Fruit fly (Drosophila melanogaster): ENCODE data around the gene ath.
A peak's percentile ranks its signal among the peaks of the same experiment; 100 is the strongest.

The ath gene

DNA sequence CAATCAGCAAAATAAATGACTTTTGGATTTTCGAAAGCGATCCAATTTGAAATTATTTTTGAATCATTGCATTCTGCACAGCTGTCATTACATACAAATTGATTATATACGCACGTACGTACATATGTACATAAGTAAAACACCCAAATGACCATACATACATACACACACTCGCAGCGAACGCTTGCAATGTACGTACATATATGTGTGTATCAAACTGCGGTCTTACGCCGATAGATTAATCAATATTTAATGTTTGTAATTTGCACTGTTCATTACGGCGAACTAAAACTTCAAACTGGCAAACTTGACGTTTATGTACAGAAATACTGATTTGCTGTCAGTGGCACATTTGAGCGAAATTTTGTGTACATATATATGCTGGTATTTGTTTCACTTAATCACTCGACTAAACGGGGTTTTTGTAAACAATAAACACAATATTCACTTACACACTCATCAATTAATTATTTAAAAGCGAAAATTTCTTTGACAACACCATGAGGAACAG lies 15.3 kb downstream of the ath start:
- TF ChIP-seq CG9705 (GFP tag; optimal IDR thresholded peaks at IDR 0.05) (no peak), Rel (GFP tag; optimal IDR thresholded peaks at IDR 0.05) (peak; percentile 9), Rel (tag; optimal IDR thresholded peaks at IDR 0.05) (no peak)

DNA sequence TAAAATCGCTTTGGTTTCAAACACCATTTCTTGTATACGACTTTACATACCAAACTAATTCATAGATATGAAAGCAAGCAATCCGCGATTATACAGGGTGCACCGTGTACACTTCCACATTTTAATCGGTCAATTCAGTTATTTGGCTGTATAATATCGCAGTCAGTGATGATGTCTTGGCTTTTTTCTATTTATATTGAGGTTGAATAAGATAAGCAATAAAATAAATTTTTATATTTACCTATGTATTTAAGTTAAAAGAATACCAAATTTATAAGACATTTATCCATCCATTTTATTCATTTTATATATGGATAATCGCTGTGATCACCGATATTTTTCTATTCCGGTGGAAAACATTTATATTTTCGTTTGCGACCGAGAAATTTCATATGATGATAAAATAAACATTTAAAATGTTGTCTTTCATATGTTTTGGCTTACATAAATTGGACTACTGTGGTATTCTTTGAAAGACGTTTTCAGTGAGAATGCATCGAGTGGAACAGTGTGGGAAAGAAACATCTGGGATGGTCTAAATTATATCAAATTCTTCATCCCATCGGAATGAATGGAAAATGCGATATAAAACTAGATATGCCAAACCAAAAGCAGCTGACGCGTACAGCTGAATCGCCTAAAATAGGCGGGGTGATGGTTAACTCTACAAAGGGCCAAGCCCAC lies 15.9 kb downstream of the ath start, which contains the start of gene CG5708:
TSS of gene CG5708 (minus strand) at position 85 of the 684 bp plus-strand sequence.
- no peak for TF ChIP-seq CrebA (GFP tag; optimal IDR thresholded peaks at IDR 0.05; ENCODE audit: borderline replicate concordance)
- TF ChIP-seq dsf (GFP tag; optimal IDR thresholded peaks at IDR 0.05; ENCODE audit: borderline replicate concordance): no peak
- no peak for TF ChIP-seq CG9705 (GFP tag; optimal IDR thresholded peaks at IDR 0.05)
- no peak for TF ChIP-seq jim (GFP tag; optimal IDR thresholded peaks at IDR 0.05)
- TF ChIP-seq usp (GFP tag; optimal IDR thresholded peaks at IDR 0.05): no peak
- peak; percentile 82 for TF ChIP-seq Myc (optimal IDR thresholded peaks at IDR 0.05)
- TF ChIP-seq OdsH (GFP tag; optimal IDR thresholded peaks at IDR 0.05): no peak
- TF ChIP-seq pan (optimal IDR thresholded peaks at IDR 0.05): no peak
- no peak for TF ChIP-seq Rel (GFP tag; optimal IDR thresholded peaks at IDR 0.05)
- TF ChIP-seq Rel (tag; optimal IDR thresholded peaks at IDR 0.05): peak; percentile 41
- no peak for TF ChIP-seq h (GFP tag; optimal IDR thresholded peaks at IDR 0.05)
- no peak for TF ChIP-seq Hr78 (GFP tag; optimal IDR thresholded peaks at IDR 0.05)
- TF ChIP-seq HLH106 (tag; optimal IDR thresholded peaks at IDR 0.05): no peak
- no peak for TF ChIP-seq br (GFP tag; optimal IDR thresholded peaks at IDR 0.05)
- no peak for TF ChIP-seq N (GFP tag; optimal IDR thresholded peaks at IDR 0.05)
- no peak for TF ChIP-seq Jra (GFP tag; optimal IDR thresholded peaks at IDR 0.05)
- TF ChIP-seq sage (GFP tag; optimal IDR thresholded peaks at IDR 0.05): peak; percentile 26
- TF ChIP-seq woc (GFP tag; optimal IDR thresholded peaks at IDR 0.05): peak; percentile 80
- TF ChIP-seq dl (GFP tag; optimal IDR thresholded peaks at IDR 0.05; ENCODE audit: insufficient read depth in 1 of 2, partially characterized antibody in 2 of 2): no peak
- TF ChIP-seq Dfd (GFP tag; optimal IDR thresholded peaks at IDR 0.05): no peak
- TF ChIP-seq sv (GFP tag; optimal IDR thresholded peaks at IDR 0.05): no peak
- TF ChIP-seq Sp1 (GFP tag; optimal IDR thresholded peaks at IDR 0.05): peak; percentile 11
- no peak for TF ChIP-seq Vsx2 (GFP tag; optimal IDR thresholded peaks at IDR 0.05; ENCODE audit: partially characterized antibody)
- TF ChIP-seq Hr83 (GFP tag; optimal IDR thresholded peaks at IDR 0.05; ENCODE audit: poor library complexity, severe bottlenecking): no peak
- TF ChIP-seq Hnf4 (GFP tag; optimal IDR thresholded peaks at IDR 0.05): peak; percentile 22
- TF ChIP-seq foxo (GFP tag; optimal IDR thresholded peaks at IDR 0.05): no peak
- no peak for TF ChIP-seq Abd-B (GFP tag; optimal IDR thresholded peaks at IDR 0.05)
- TF ChIP-seq Dif (GFP tag; optimal IDR thresholded peaks at IDR 0.05; ENCODE audit: partially characterized antibody): no peak
- TF ChIP-seq lola (GFP tag; optimal IDR thresholded peaks at IDR 0.05): no peak
- TF ChIP-seq GATAd (GFP tag; optimal IDR thresholded peaks at IDR 0.05): no peak
- TF ChIP-seq dmrt93B (GFP tag; optimal IDR thresholded peaks at IDR 0.05): no peak
- no peak for TF ChIP-seq Mio (GFP tag; optimal IDR thresholded peaks at IDR 0.05)
- no peak for TF ChIP-seq tai (GFP tag; optimal IDR thresholded peaks at IDR 0.05)
- no peak for TF ChIP-seq brk (GFP tag; optimal IDR thresholded peaks at IDR 0.05)
- TF ChIP-seq CG32264 (GFP tag; optimal IDR thresholded peaks at IDR 0.05): no peak
- TF ChIP-seq psq (GFP tag; optimal IDR thresholded peaks at IDR 0.05): no peak
- TF ChIP-seq fru (GFP tag; optimal IDR thresholded peaks at IDR 0.05): no peak
- TF ChIP-seq rgr (GFP tag; optimal IDR thresholded peaks at IDR 0.05): peak; percentile 15
- TF ChIP-seq ey (GFP tag; optimal IDR thresholded peaks at IDR 0.05): no peak

DNA sequence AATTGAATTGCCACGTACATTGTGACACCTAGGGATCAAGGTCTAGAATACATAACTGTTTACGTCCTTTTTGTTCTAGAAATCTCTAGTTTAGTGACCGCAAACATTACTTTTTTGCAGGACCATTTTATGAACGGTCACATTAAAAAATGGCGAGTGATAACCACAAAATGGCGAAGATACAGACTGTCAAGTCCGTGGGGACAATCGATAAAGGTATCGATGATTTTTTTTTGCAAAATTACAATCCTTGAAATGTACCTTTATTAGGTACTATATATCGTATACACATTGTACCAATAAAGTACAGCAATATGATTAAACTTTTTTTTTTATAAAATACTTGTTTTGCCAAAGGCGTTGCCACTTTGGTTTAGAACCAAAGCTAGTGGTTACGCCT lies 19.5 kb downstream of the ath start:
- no peak for TF ChIP-seq h (GFP tag; optimal IDR thresholded peaks at IDR 0.05)
- no peak for TF ChIP-seq Hnf4 (GFP tag; optimal IDR thresholded peaks at IDR 0.05)
- TF ChIP-seq CrebA (GFP tag; optimal IDR thresholded peaks at IDR 0.05; ENCODE audit: borderline replicate concordance): no peak
- no peak for TF ChIP-seq HLH106 (tag; optimal IDR thresholded peaks at IDR 0.05)
- no peak for TF ChIP-seq Rel (GFP tag; optimal IDR thresholded peaks at IDR 0.05)
- no peak for TF ChIP-seq Rel (tag; optimal IDR thresholded peaks at IDR 0.05)
- TF ChIP-seq CG32264 (GFP tag; optimal IDR thresholded peaks at IDR 0.05): no peak
- TF ChIP-seq dl (GFP tag; optimal IDR thresholded peaks at IDR 0.05; ENCODE audit: insufficient read depth in 1 of 2, partially characterized antibody in 2 of 2): no peak
- no peak for TF ChIP-seq br (GFP tag; optimal IDR thresholded peaks at IDR 0.05)
- TF ChIP-seq Dif (GFP tag; optimal IDR thresholded peaks at IDR 0.05; ENCODE audit: partially characterized antibody): no peak
- TF ChIP-seq Vsx2 (GFP tag; optimal IDR thresholded peaks at IDR 0.05; ENCODE audit: partially characterized antibody): no peak
- TF ChIP-seq dmrt93B (GFP tag; optimal IDR thresholded peaks at IDR 0.05): no peak
- TF ChIP-seq tai (GFP tag; optimal IDR thresholded peaks at IDR 0.05): no peak

Measured in whole organism, wandering third instar larva.